Worm (Caenorhabditis elegans) whole organism, L3 larva: ENCODE measurements around the gene Y42G9A.3.

ENCODE experiments used
- R02D3.7 ChIP-seq: fragments of 150-350 bp; optimal IDR thresholded peaks from 2 replicates; lab custom pipeline; 2014; ENCODE audit warnings: missing biosample characterization, missing genetic modification characterization
- aly-2 ChIP-seq: fragments of 150-350 bp; optimal IDR thresholded peaks from 2 replicates; lab custom pipeline; 2014; ENCODE audit warnings: missing biosample characterization, missing genetic modification characterization
- ama-1 ChIP-seq: fragments of 150-350 bp; optimal IDR thresholded peaks from 2 replicates; lab custom pipeline; 2018
- ceh-16 ChIP-seq: sonication (generic microtip); optimal IDR thresholded peaks from 2 replicates; lab custom pipeline; 2017; ENCODE audit warnings: missing biosample characterization, missing genetic modification characterization
- ceh-28 ChIP-seq: fragments of 150-350 bp; optimal IDR thresholded peaks from 2 replicates; lab custom pipeline; 2014; ENCODE audit warnings: missing biosample characterization, missing genetic modification reagents, missing genetic modification characterization
- ceh-82 ChIP-seq: fragments of 150-350 bp; optimal IDR thresholded peaks from 2 replicates; lab custom pipeline; 2014; ENCODE audit warnings: missing biosample characterization, missing genetic modification characterization
- ceh-9 ChIP-seq: sonication (generic microtip); optimal IDR thresholded peaks from 2 replicates; lab custom pipeline; 2018; ENCODE audit warnings: missing biosample characterization, missing genetic modification characterization
- daf-12 ChIP-seq: fragments of 150-350 bp; optimal IDR thresholded peaks from 2 replicates; lab custom pipeline; 2014; ENCODE audit warnings: missing biosample characterization, missing genetic modification reagents, missing genetic modification characterization
- egl-27 ChIP-seq: sonication (generic microtip); optimal IDR thresholded peaks from 4 replicates; lab custom pipeline; 2017; ENCODE audit warnings: missing biosample characterization, missing genetic modification reagents, missing genetic modification characterization
- egl-5 ChIP-seq: fragments of 150-350 bp; optimal IDR thresholded peaks from 2 replicates; lab custom pipeline; 2017; ENCODE audit warnings: missing biosample characterization, missing genetic modification reagents, missing genetic modification characterization, inconsistent platforms
- elt-1 ChIP-seq: fragments of 150-350 bp; optimal IDR thresholded peaks from 2 replicates; lab custom pipeline; 2014; ENCODE audit warnings: missing biosample characterization, missing genetic modification characterization
- elt-2 ChIP-seq: sonication (generic microtip); optimal IDR thresholded peaks from 2 replicates; lab custom pipeline; 2016; ENCODE audit warnings: missing genetic modification reagents, mild to moderate bottlenecking, missing genetic modification characterization, missing compliant biosample characterization
- elt-3 ChIP-seq, 3 experiments: fragments of 150-350 bp in 1 of 3; sonication (generic microtip) in 2 of 3; optimal IDR thresholded peaks; 2 replicates in 2 of 3; 4 replicates in 1 of 3; lab custom pipeline; 2014 to 2017; ENCODE audit warnings: missing biosample characterization in 3 of 3, missing genetic modification characterization in 3 of 3
- eor-1 ChIP-seq, 2 experiments: fragments of 150-350 bp; optimal IDR thresholded peaks; 2 replicates each; lab custom pipeline; 2014 to 2018; ENCODE audit warnings: missing biosample characterization in 2 of 2, missing genetic modification characterization in 2 of 2
- fkh-10 ChIP-seq: sonication (generic microtip); optimal IDR thresholded peaks from 2 replicates; lab custom pipeline; 2017; ENCODE audit warnings: missing biosample characterization, missing genetic modification reagents, missing genetic modification characterization
- fkh-2 ChIP-seq: fragments of 150-350 bp; optimal IDR thresholded peaks from 2 replicates; lab custom pipeline; 2014; ENCODE audit warnings: missing biosample characterization, missing genetic modification reagents, missing genetic modification characterization
- fos-1 ChIP-seq: fragments of 150-350 bp; optimal IDR thresholded peaks from 2 replicates; lab custom pipeline; 2014; ENCODE audit warnings: missing biosample characterization, missing genetic modification characterization
- hmg-11 ChIP-seq: sonication (generic microtip); optimal IDR thresholded peaks from 2 replicates; lab custom pipeline; 2016; ENCODE audit warnings: missing genetic modification characterization, missing compliant biosample characterization
- jun-1 ChIP-seq: fragments of 150-350 bp; optimal IDR thresholded peaks from 2 replicates; lab custom pipeline; 2014; ENCODE audit warnings: missing biosample characterization, missing genetic modification reagents, missing genetic modification characterization
- lin-15B ChIP-seq: fragments of 150-350 bp; optimal IDR thresholded peaks from 2 replicates; lab custom pipeline; 2014; ENCODE audit warnings: missing biosample characterization, missing genetic modification characterization
- lin-39 ChIP-seq: fragments of 150-350 bp; optimal IDR thresholded peaks from 2 replicates; lab custom pipeline; 2018; ENCODE audit warnings: missing biosample characterization, missing genetic modification reagents, missing genetic modification characterization
- lsy-12 ChIP-seq: sonication (generic microtip); optimal IDR thresholded peaks from 2 replicates; lab custom pipeline; 2016; ENCODE audit warnings: mild to moderate bottlenecking, missing genetic modification characterization, missing compliant biosample characterization
- mdl-1 ChIP-seq: fragments of 150-350 bp; optimal IDR thresholded peaks from 2 replicates; lab custom pipeline; 2014; ENCODE audit warnings: missing biosample characterization, missing genetic modification characterization
- mml-1 ChIP-seq: fragments of 150-350 bp; sonication (generic microtip); optimal IDR thresholded peaks from 3 replicates; lab custom pipeline; 2014; ENCODE audit warnings: missing biosample characterization, missing genetic modification characterization
- nfya-1 ChIP-seq: sonication (generic microtip); optimal IDR thresholded peaks from 2 replicates; lab custom pipeline; 2017; ENCODE audit warnings: missing genetic modification characterization, mild to moderate bottlenecking, missing compliant biosample characterization, antibody characterized with exemption, moderate library complexity; ENCODE audit not compliant: insufficient read depth
- nhr-11 ChIP-seq: fragments of 150-350 bp; optimal IDR thresholded peaks from 2 replicates; lab custom pipeline; 2014; ENCODE audit warnings: missing biosample characterization, missing genetic modification characterization
- nhr-12 ChIP-seq: fragments of 150-350 bp; optimal IDR thresholded peaks from 2 replicates; lab custom pipeline; 2014; ENCODE audit warnings: missing biosample characterization, missing genetic modification characterization
- nhr-23 ChIP-seq: fragments of 150-350 bp; optimal IDR thresholded peaks from 2 replicates; lab custom pipeline; 2014; ENCODE audit warnings: missing biosample characterization, missing genetic modification reagents, missing genetic modification characterization
- nhr-237 ChIP-seq: fragments of 150-350 bp; optimal IDR thresholded peaks from 2 replicates; lab custom pipeline; 2014; ENCODE audit warnings: missing biosample characterization, missing genetic modification characterization
- nhr-25 ChIP-seq: sonication (generic microtip); optimal IDR thresholded peaks from 2 replicates; lab custom pipeline; 2017; ENCODE audit warnings: missing biosample characterization, missing genetic modification characterization
- nhr-28 ChIP-seq: fragments of 150-350 bp; optimal IDR thresholded peaks from 2 replicates; lab custom pipeline; 2014; ENCODE audit warnings: missing biosample characterization, missing genetic modification characterization
- nhr-43 ChIP-seq: sonication (generic microtip); optimal IDR thresholded peaks from 2 replicates; lab custom pipeline; 2016; ENCODE audit warnings: mild to moderate bottlenecking, missing genetic modification characterization, missing compliant biosample characterization; ENCODE audit not compliant: poor library complexity, severe bottlenecking
- nhr-67 ChIP-seq: fragments of 150-350 bp; optimal IDR thresholded peaks from 2 replicates; lab custom pipeline; 2014; ENCODE audit warnings: missing biosample characterization, missing genetic modification characterization
- nhr-76 ChIP-seq: fragments of 150-350 bp; sonication (generic microtip); optimal IDR thresholded peaks from 5 replicates; lab custom pipeline; 2014; ENCODE audit warnings: missing biosample characterization, missing genetic modification characterization
- nhr-77 ChIP-seq: fragments of 150-350 bp; optimal IDR thresholded peaks from 2 replicates; lab custom pipeline; 2014; ENCODE audit warnings: missing biosample characterization, missing genetic modification characterization
- pha-4 ChIP-seq: fragments of 150-350 bp; optimal IDR thresholded peaks from 2 replicates; lab custom pipeline; 2014; ENCODE audit warnings: missing biosample characterization, missing genetic modification reagents, missing genetic modification characterization
- sea-2 ChIP-seq: fragments of 150-350 bp; sonication (generic microtip); optimal IDR thresholded peaks from 4 replicates; lab custom pipeline; 2014; ENCODE audit warnings: missing biosample characterization, missing genetic modification reagents, missing genetic modification characterization
- skn-1 ChIP-seq: fragments of 150-350 bp; optimal IDR thresholded peaks from 2 replicates; lab custom pipeline; 2014; ENCODE audit warnings: missing biosample characterization, missing genetic modification characterization
- snpc-4 ChIP-seq: fragments of 150-350 bp; optimal IDR thresholded peaks from 2 replicates; lab custom pipeline; 2014; ENCODE audit warnings: missing biosample characterization, missing genetic modification characterization
- tbx-2 ChIP-seq: sonication (generic microtip); optimal IDR thresholded peaks from 2 replicates; lab custom pipeline; 2016; ENCODE audit warnings: mild to moderate bottlenecking, missing genetic modification characterization, missing compliant biosample characterization
- unc-39 ChIP-seq: sonication (generic microtip); optimal IDR thresholded peaks from 4 replicates; lab custom pipeline; 2017; ENCODE audit warnings: missing biosample characterization, missing genetic modification characterization
- unc-62 ChIP-seq: fragments of 150-350 bp; sonication (generic microtip); optimal IDR thresholded peaks from 4 replicates; lab custom pipeline; 2014; ENCODE audit warnings: missing biosample characterization, missing genetic modification reagents, missing genetic modification characterization
- zag-1 ChIP-seq: fragments of 150-350 bp; optimal IDR thresholded peaks from 2 replicates; lab custom pipeline; 2014; ENCODE audit warnings: missing biosample characterization, missing genetic modification characterization
- ztf-11 ChIP-seq: fragments of 150-350 bp; optimal IDR thresholded peaks from 2 replicates; lab custom pipeline; 2014; ENCODE audit warnings: missing biosample characterization, missing genetic modification characterization
- ztf-4 ChIP-seq: fragments of 150-350 bp; optimal IDR thresholded peaks from 2 replicates; lab custom pipeline; 2014; ENCODE audit warnings: missing biosample characterization, missing genetic modification characterization

The Y42G9A.3 gene

ce11 chrIII:6135211-6135610 is 10.8 kb upstream of the Y42G9A.3 start (continued):
- TF ChIP-seq egl-27 (tag; lab: Kevin White, UChicago) = no peak
- no peak for TF ChIP-seq R02D3.7 (tag; lab: Kevin White, UChicago)
- TF ChIP-seq ceh-9 (tag; lab: Kevin White, UChicago) = no peak
- TF ChIP-seq, all 47 proteins: peak for 5

- TF ChIP-seq nhr-12 (tag; lab: Kevin White, UChicago) (no peak), zag-1 (tag; lab: Kevin White, UChicago) (no peak), lsy-12 (tag; lab: Kevin White, UChicago) (no peak), fkh-2 (tag; lab: Kevin White, UChicago) (no peak), nfya-1 (no peak), elt-1 (no peak), elt-3 (tag; optimal IDR thresholded peaks at IDR 0.05; lab: Kevin White, UChicago) (no peak), fos-1 (no peak), elt-2 (tag; lab: Kevin White, UChicago) (no peak), eor-1 (tag; optimal IDR thresholded peaks at IDR 0.05; lab: Kevin White, UChicago) (no peak), nhr-28 (tag; lab: Kevin White, UChicago) (no peak), skn-1 (tag; lab: Kevin White, UChicago) (no peak), fkh-10 (no peak), mdl-1 (tag; lab: Kevin White, UChicago) (no peak), ztf-4 (tag; lab: Kevin White, UChicago) (no peak), aly-2 (tag; lab: Kevin White, UChicago) (no peak), nhr-67 (tag; lab: Kevin White, UChicago) (no peak), nhr-25 (tag; lab: Kevin White, UChicago) (no peak), ceh-28 (tag; lab: Kevin White, UChicago) (no peak), egl-5 (tag; lab: Kevin White, UChicago) (no peak)
Observed at ce11 chrIII:6136178-6136577, 9.9 kb upstream of the Y42G9A.3 start, which contains the start of gene mvk-1. TSS of gene mvk-1 (minus strand) at chrIII:6136278.

DNA sequence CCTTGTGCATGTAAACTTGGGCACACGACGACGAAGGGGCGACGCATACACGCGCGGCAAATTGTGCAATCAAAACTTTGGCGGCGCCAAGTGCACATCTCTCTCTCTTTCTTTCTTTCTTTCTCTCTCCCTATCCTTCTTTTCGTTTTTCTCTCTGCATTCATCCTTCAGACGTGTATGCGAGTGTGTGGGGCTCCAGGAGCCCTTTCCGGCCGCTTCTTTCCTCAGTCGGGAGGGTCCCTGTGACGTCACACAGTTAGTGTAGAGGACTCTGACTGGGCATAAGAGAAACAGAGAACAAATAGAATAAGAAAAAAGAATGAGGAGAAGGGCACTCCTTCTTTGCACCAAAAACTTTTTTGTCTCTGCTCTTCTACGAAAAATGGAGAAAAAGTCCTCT is 8.6 kb upstream of the Y42G9A.3 start:
- TF ChIP-seq nhr-43 (tag; lab: Kevin White, UChicago) (no peak), nfya-1 (peak; percentile 89), nhr-25 (tag; lab: Kevin White, UChicago) (no peak), nhr-237 (no peak), eor-1 (tag; optimal IDR thresholded peaks at IDR 0.05; lab: Kevin White, UChicago) (no peak), ceh-82 (tag; lab: Kevin White, UChicago) (peak; percentile 58), snpc-4 (tag; lab: Kevin White, UChicago) (peak; percentile 12), unc-62 (GFP tag; lab: Kevin White, UChicago) (peak; percentile 26), ceh-28 (tag; lab: Kevin White, UChicago) (peak; percentile 14), aly-2 (tag; lab: Kevin White, UChicago) (no peak), nhr-11 (tag; lab: Kevin White, UChicago) (no peak), fkh-10 (peak; percentile 92), nhr-67 (tag; lab: Kevin White, UChicago) (no peak), mdl-1 (tag; lab: Kevin White, UChicago) (peak; percentile 47), elt-1 (no peak), ztf-4 (tag; lab: Kevin White, UChicago) (no peak), lin-39 (tag; lab: Kevin White, UChicago) (peak; percentile 93), tbx-2 (tag; lab: Kevin White, UChicago) (peak; percentile 50), hmg-11 (tag; lab: Kevin White, UChicago) (peak; percentile 47), nhr-76 (tag; lab: Kevin White, UChicago) (no peak), ceh-9 (tag; lab: Kevin White, UChicago) (no peak), unc-39 (tag; lab: Kevin White, UChicago) (no peak), nhr-23 (tag; lab: Kevin White, UChicago) (no peak), zag-1 (tag; lab: Kevin White, UChicago) (no peak), ztf-11 (no peak), nhr-77 (no peak), fos-1 (no peak), mml-1 (no peak), lsy-12 (tag; lab: Kevin White, UChicago) (peak; percentile 23), egl-5 (tag; lab: Kevin White, UChicago) (peak; percentile 49), pha-4 (tag; lab: Kevin White, UChicago) (no peak), egl-27 (tag; lab: Kevin White, UChicago) (no peak), lin-15B (tag; lab: Kevin White, UChicago) (peak; percentile 36), elt-3 (tag; optimal IDR thresholded peaks at IDR 0.05; lab: Kevin White, UChicago) (no peak), daf-12 (tag; lab: Kevin White, UChicago) (no peak), fkh-2 (tag; lab: Kevin White, UChicago) (no peak), elt-2 (tag; lab: Kevin White, UChicago) (no peak), sea-2 (GFP tag; lab: Kevin White, UChicago) (no peak), jun-1 (tag; lab: Kevin White, UChicago) (no peak), R02D3.7 (tag; lab: Kevin White, UChicago) (peak; percentile 28), ceh-16 (tag; lab: Kevin White, UChicago) (no peak), ama-1 (lab: Kevin White, UChicago) (peak; percentile 10)
